Worm (Caenorhabditis elegans) whole organism, L4 larva: ENCODE measurements around the gene shc-2.

Experiments used
- D1046.2 ChIP-seq: fragments of 200-800 bp; sonication (Bioruptor generic); IDR thresholded peaks from 2 replicates; pipeline ENCODE4 v1.3.6; 2022; ENCODE audit warnings: missing genetic modification characterization, missing compliant biosample characterization
- R02D3.7 ChIP-seq: fragments of 150-350 bp; sonication (generic microtip); optimal IDR thresholded peaks from 3 replicates; lab custom pipeline; 2014; ENCODE audit warnings: missing biosample characterization, missing genetic modification characterization
- T26A8.4 ChIP-seq: fragments of 200-800 bp; sonication (Bioruptor generic); IDR thresholded peaks from 2 replicates; pipeline ENCODE4 v1.3.6; 2022; ENCODE audit warnings: missing genetic modification characterization, missing compliant biosample characterization
- hif-1 ChIP-seq, 2 experiments: sonication (generic microtip); optimal IDR thresholded peaks; 2 replicates each; lab custom pipeline; 2016 to 2017; ENCODE audit warnings: missing compliant biosample characterization in 2 of 2, missing genetic modification characterization in 2 of 2, missing genetic modification reagents in 2 of 2, missing genotype in 2 of 2, mild to moderate bottlenecking in 1 of 2
- lin-39 ChIP-seq: fragments of 150-350 bp; optimal IDR thresholded peaks from 2 replicates; lab custom pipeline; 2014; ENCODE audit warnings: missing biosample characterization, missing genetic modification reagents, missing genetic modification characterization
- mdl-1 ChIP-seq, 2 experiments: fragments of 150-350 bp in 1 of 2; sonication (generic microtip) in 1 of 2; optimal IDR thresholded peaks; 2 replicates each; lab custom pipeline; 2014 to 2017; ENCODE audit warnings: missing biosample characterization in 2 of 2, missing genetic modification characterization in 2 of 2
- nhr-102 ChIP-seq: sonication (generic microtip); optimal IDR thresholded peaks from 2 replicates; lab custom pipeline; 2016; ENCODE audit warnings: mild to moderate bottlenecking, missing genetic modification characterization, moderate library complexity, missing compliant biosample characterization
- nhr-111 ChIP-seq: fragments of 200-800 bp; sonication (Bioruptor generic); optimal IDR thresholded peaks from 2 replicates; lab custom pipeline; 2018; ENCODE audit warnings: mild to moderate bottlenecking, missing genetic modification characterization, missing compliant biosample characterization
- nhr-28 ChIP-seq: fragments of 150-350 bp; optimal IDR thresholded peaks from 2 replicates; lab custom pipeline; 2014; ENCODE audit warnings: missing biosample characterization, missing genetic modification characterization
- skn-1 ChIP-seq: fragments of 150-350 bp; optimal IDR thresholded peaks from 2 replicates; lab custom pipeline; 2014; ENCODE audit warnings: missing biosample characterization, missing genetic modification characterization
- snpc-4 ChIP-seq: fragments of 150-350 bp; optimal IDR thresholded peaks from 2 replicates; lab custom pipeline; 2014; ENCODE audit warnings: missing biosample characterization, missing genetic modification characterization
- zag-1 ChIP-seq: fragments of 150-350 bp; optimal IDR thresholded peaks from 2 replicates; lab custom pipeline; 2014; ENCODE audit warnings: missing biosample characterization, missing genetic modification characterization
- ztf-11 ChIP-seq: fragments of 150-350 bp; optimal IDR thresholded peaks from 2 replicates; lab custom pipeline; 2014; ENCODE audit warnings: missing biosample characterization, missing genetic modification characterization

ce11 chrII:4998657-4999056 is 29.7 kb downstream of the shc-2 start, which contains the start of gene F59A6.11:
- TF ChIP-seq mdl-1 (tag; optimal IDR thresholded peaks at IDR 0.05; lab: Kevin White, UChicago) (no peak), R02D3.7 (tag; lab: Kevin White, UChicago) (no peak), T26A8.4 (no peak), zag-1 (tag; lab: Kevin White, UChicago) (no peak), D1046.2 (GFP tag; lab: Robert Waterston, UW) (no peak), nhr-28 (no peak), nhr-102 (tag; lab: Kevin White, UChicago) (no peak), nhr-111 (GFP tag; lab: Kevin White, UChicago) (no peak), skn-1 (tag; lab: Kevin White, UChicago) (no peak), ztf-11 (no peak), snpc-4 (tag; lab: Kevin White, UChicago) (no peak), lin-39 (tag; lab: Kevin White, UChicago) (no peak), hif-1 (tag; optimal IDR thresholded peaks at IDR 0.05; lab: Kevin White, UChicago) (no peak)
